Worm (Caenorhabditis elegans) whole organism, young adult: ENCODE data around the gene flap-1.

Experiments
- B0336.3 ChIP-seq: fragments of 200-800 bp; sonication (Bioruptor generic); IDR thresholded peaks from 2 replicates; pipeline ENCODE4 v1.3.6; 2022; ENCODE audit warnings: missing genetic modification characterization, missing compliant biosample characterization
- C17E4.6 ChIP-seq: fragments of 200-800 bp; sonication (Bioruptor generic); IDR thresholded peaks from 2 replicates; pipeline ENCODE4 v1.3.6; 2022; ENCODE audit warnings: missing genetic modification reagents, missing genetic modification characterization, missing compliant biosample characterization
- D2030.7 ChIP-seq: fragments of 200-800 bp; sonication (Bioruptor generic); IDR thresholded peaks from 2 replicates; pipeline ENCODE4 v1.3.6; 2022; ENCODE audit warnings: missing genetic modification reagents, missing genetic modification characterization, missing compliant biosample characterization
- F57C9.4 ChIP-seq: sonication (generic microtip); optimal IDR thresholded peaks from 2 replicates; lab custom pipeline; 2017; ENCODE audit warnings: mild to moderate bottlenecking, missing genetic modification characterization, missing compliant biosample characterization
- K11D2.4 ChIP-seq: fragments of 200-800 bp; sonication (Bioruptor generic); IDR thresholded peaks from 2 replicates; pipeline ENCODE4 v1.3.6; 2022; ENCODE audit warnings: missing genetic modification reagents, missing genetic modification characterization, missing compliant biosample characterization
- T07F8.4 ChIP-seq: sonication (generic microtip); optimal IDR thresholded peaks from 2 replicates; lab custom pipeline; 2016; ENCODE audit warnings: mild to moderate bottlenecking, missing genetic modification characterization, moderate library complexity, missing compliant biosample characterization
- aptf-2 ChIP-seq: fragments of 200-800 bp; sonication (Bioruptor generic); conservative IDR thresholded peaks from 2 replicates; pipeline ENCODE4 v1.3.6; 2022; ENCODE audit warnings: missing genetic modification reagents, missing genetic modification characterization, missing compliant biosample characterization
- attf-3 ChIP-seq: fragments of 200-800 bp; sonication (Bioruptor generic); conservative IDR thresholded peaks from 2 replicates; pipeline ENCODE4 v1.3.6; 2022; ENCODE audit warnings: missing genetic modification reagents, missing genetic modification characterization, missing compliant biosample characterization
- attf-5 ChIP-seq: fragments of 200-800 bp; sonication (Bioruptor generic); optimal IDR thresholded peaks from 2 replicates; lab custom pipeline; 2018; ENCODE audit warnings: mild to moderate bottlenecking, missing genetic modification characterization, missing compliant biosample characterization
- bed-1 ChIP-seq: fragments of 200-800 bp; sonication (Bioruptor generic); IDR thresholded peaks from 2 replicates; pipeline ENCODE4 v1.3.6; 2022; ENCODE audit warnings: missing genetic modification reagents, missing genetic modification characterization, missing compliant biosample characterization
- bed-2 ChIP-seq: fragments of 200-800 bp; sonication (Bioruptor generic); IDR thresholded peaks from 2 replicates; pipeline ENCODE4 v1.3.6; 2022; ENCODE audit warnings: missing genetic modification reagents, missing genetic modification characterization, missing compliant biosample characterization
- ccch-3 ChIP-seq: fragments of 200-800 bp; sonication (Bioruptor generic); optimal IDR thresholded peaks from 2 replicates; lab custom pipeline; 2018; ENCODE audit warnings: mild to moderate bottlenecking, missing genetic modification characterization, missing compliant biosample characterization
- ceh-27 ChIP-seq: fragments of 200-800 bp; sonication (Bioruptor generic); optimal IDR thresholded peaks from 2 replicates; lab custom pipeline; 2018; ENCODE audit warnings: mild to moderate bottlenecking, missing genetic modification characterization, moderate library complexity, missing compliant biosample characterization
- ceh-40 ChIP-seq: fragments of 200-800 bp; sonication (Bioruptor generic); IDR thresholded peaks from 2 replicates; pipeline ENCODE4 v1.3.6; 2022; ENCODE audit warnings: missing genetic modification characterization, missing compliant biosample characterization
- dpl-1 ChIP-seq: fragments of 150-350 bp; optimal IDR thresholded peaks from 2 replicates; lab custom pipeline; 2014; ENCODE audit warnings: missing biosample characterization, missing genetic modification reagents, missing genetic modification characterization
- egl-44 ChIP-seq: fragments of 200-800 bp; sonication (Bioruptor generic); IDR thresholded peaks from 2 replicates; pipeline ENCODE4 v1.3.6; 2022; ENCODE audit warnings: missing genetic modification reagents, missing genetic modification characterization, missing compliant biosample characterization
- ekl-4 ChIP-seq: fragments of 200-800 bp; sonication (Bioruptor generic); IDR thresholded peaks from 2 replicates; pipeline ENCODE4 v1.3.6; 2022; ENCODE audit warnings: missing genetic modification reagents, missing genetic modification characterization, missing compliant biosample characterization
- fkh-3 ChIP-seq: sonication (generic microtip); optimal IDR thresholded peaks from 2 replicates; lab custom pipeline; 2016; ENCODE audit warnings: mild to moderate bottlenecking, missing genetic modification characterization, missing compliant biosample characterization
- gei-17 ChIP-seq: fragments of 200-800 bp; sonication (Bioruptor generic); optimal IDR thresholded peaks from 2 replicates; lab custom pipeline; 2018; ENCODE audit warnings: mild to moderate bottlenecking, missing genetic modification characterization, missing compliant biosample characterization
- him-1 ChIP-seq: sonication (generic microtip); optimal IDR thresholded peaks from 2 replicates; lab custom pipeline; 2016; ENCODE audit warnings: missing genotype, missing genetic modification reagents, missing genetic modification characterization, missing compliant biosample characterization
- hmg-1.2 ChIP-seq: fragments of 200-800 bp; sonication (Bioruptor generic); IDR thresholded peaks from 2 replicates; pipeline ENCODE4 v1.3.6; 2022; ENCODE audit warnings: missing genetic modification reagents, missing genetic modification characterization, missing compliant biosample characterization
- hrde-1 ChIP-seq: sonication (generic microtip); optimal IDR thresholded peaks from 2 replicates; lab custom pipeline; 2016; ENCODE audit warnings: missing genetic modification characterization, mild to moderate bottlenecking, missing compliant biosample characterization, moderate library complexity, missing genotype, missing genetic modification reagents, borderline replicate concordance
- let-526 ChIP-seq: fragments of 200-800 bp; sonication (Bioruptor generic); IDR thresholded peaks from 2 replicates; pipeline ENCODE4 v1.3.6; 2022; ENCODE audit warnings: missing genetic modification reagents, missing genetic modification characterization, missing compliant biosample characterization
- lin-26 ChIP-seq: fragments of 200-800 bp; sonication (Bioruptor generic); IDR thresholded peaks from 2 replicates; pipeline ENCODE4 v1.3.6; 2022; ENCODE audit warnings: missing genetic modification reagents, missing genetic modification characterization, missing compliant biosample characterization
- lin-40 ChIP-seq: sonication (generic microtip); optimal IDR thresholded peaks from 2 replicates; lab custom pipeline; 2016; ENCODE audit warnings: missing genetic modification characterization, mild to moderate bottlenecking, missing compliant biosample characterization, missing genotype, missing genetic modification reagents
- lsl-1 ChIP-seq: fragments of 200-800 bp; sonication (Bioruptor generic); optimal IDR thresholded peaks from 2 replicates; lab custom pipeline; 2018; ENCODE audit warnings: mild to moderate bottlenecking, missing genetic modification characterization, moderate library complexity, missing compliant biosample characterization
- lsy-27 ChIP-seq: sonication (generic microtip); optimal IDR thresholded peaks from 2 replicates; lab custom pipeline; 2017; ENCODE audit warnings: missing genetic modification characterization, mild to moderate bottlenecking, missing compliant biosample characterization, antibody characterized with exemption, missing genotype, borderline replicate concordance; ENCODE audit not compliant: insufficient read depth
- madf-10 ChIP-seq: sonication (generic microtip); optimal IDR thresholded peaks from 2 replicates; lab custom pipeline; 2016; ENCODE audit warnings: mild to moderate bottlenecking, missing genetic modification characterization, missing compliant biosample characterization
- mxl-1 ChIP-seq: sonication (generic microtip); optimal IDR thresholded peaks from 2 replicates; lab custom pipeline; 2016; ENCODE audit warnings: missing genetic modification characterization, missing compliant biosample characterization
- nfyb-1 ChIP-seq: fragments of 200-800 bp; sonication (Bioruptor generic); IDR thresholded peaks from 2 replicates; pipeline ENCODE4 v1.3.6; 2022; ENCODE audit warnings: missing genetic modification reagents, missing genetic modification characterization, missing compliant biosample characterization
- nhr-179 ChIP-seq: sonication (generic microtip); optimal IDR thresholded peaks from 2 replicates; lab custom pipeline; 2016; ENCODE audit warnings: mild to moderate bottlenecking, missing genetic modification characterization, missing compliant biosample characterization
- nhr-27 ChIP-seq: fragments of 200-800 bp; sonication (Bioruptor generic); optimal IDR thresholded peaks from 2 replicates; lab custom pipeline; 2018; ENCODE audit warnings: mild to moderate bottlenecking, missing genetic modification characterization, moderate library complexity, missing compliant biosample characterization
- rcor-1 ChIP-seq: fragments of 200-800 bp; sonication (Bioruptor generic); IDR thresholded peaks from 2 replicates; pipeline ENCODE4 v1.3.6; 2022; ENCODE audit warnings: missing genetic modification reagents, missing genetic modification characterization, missing compliant biosample characterization
- repo-1 ChIP-seq: sonication (generic microtip); optimal IDR thresholded peaks from 2 replicates; lab custom pipeline; 2017; ENCODE audit warnings: mild to moderate bottlenecking, missing genetic modification characterization, missing compliant biosample characterization
- rpc-1 ChIP-seq, 2 experiments: fragments of 150-350 bp in 1 of 2; sonication (generic microtip) in 1 of 2; optimal IDR thresholded peaks; 2 replicates each; lab custom pipeline; 2014 to 2018; ENCODE audit warnings: missing biosample characterization in 1 of 2, missing genetic modification characterization in 1 of 2, missing genetic modification reagents in 1 of 2, missing genotype in 1 of 2
- snpc-1.1 ChIP-seq: sonication (generic microtip); optimal IDR thresholded peaks from 2 replicates; lab custom pipeline; 2017; ENCODE audit warnings: missing genetic modification characterization, mild to moderate bottlenecking, missing compliant biosample characterization, antibody characterized with exemption, moderate library complexity, missing genotype, missing genetic modification reagents; ENCODE audit not compliant: insufficient read depth
- snpc-3.4 ChIP-seq: sonication (generic microtip); optimal IDR thresholded peaks from 2 replicates; lab custom pipeline; 2017; ENCODE audit warnings: missing genetic modification characterization, mild to moderate bottlenecking, missing compliant biosample characterization, antibody characterized with exemption, moderate library complexity, missing genotype, missing genetic modification reagents
- snpc-4 ChIP-seq, 5 experiments: fragments of 150-350 bp in 1 of 5; sonication (generic microtip) in 4 of 5; optimal IDR thresholded peaks; 2 replicates each; lab custom pipeline; 2014 to 2018; ENCODE audit warnings: missing genetic modification characterization in 5 of 5, missing biosample characterization in 3 of 5, antibody characterized with exemption in 2 of 5, mild to moderate bottlenecking in 2 of 5, missing compliant biosample characterization in 2 of 5, missing genotype in 2 of 5, moderate library complexity in 2 of 5, missing genetic modification reagents in 1 of 5
- somi-1 ChIP-seq: fragments of 200-800 bp; sonication (Bioruptor generic); optimal IDR thresholded peaks from 2 replicates; lab custom pipeline; 2018; ENCODE audit warnings: mild to moderate bottlenecking, missing genetic modification characterization, missing compliant biosample characterization
- tlf-1 ChIP-seq: fragments of 200-800 bp; sonication (Bioruptor generic); optimal IDR thresholded peaks from 2 replicates; lab custom pipeline; 2018; ENCODE audit warnings: mild to moderate bottlenecking, missing genetic modification characterization, missing compliant biosample characterization
- unc-62 ChIP-seq: fragments of 150-350 bp; optimal IDR thresholded peaks from 2 replicates; lab custom pipeline; 2014; ENCODE audit warnings: missing biosample characterization, missing genetic modification reagents, missing genetic modification characterization
- xnd-1 ChIP-seq: sonication (generic microtip); optimal IDR thresholded peaks from 2 replicates; lab custom pipeline; 2016; ENCODE audit warnings: missing genotype, missing genetic modification reagents, missing genetic modification characterization, missing compliant biosample characterization
- zfh-2 ChIP-seq: fragments of 200-800 bp; sonication (Bioruptor generic); conservative IDR thresholded peaks from 2 replicates; pipeline ENCODE4 v1.3.6; 2022; ENCODE audit warnings: missing genetic modification reagents, missing genetic modification characterization, missing compliant biosample characterization
- ztf-18 ChIP-seq: sonication (generic microtip); optimal IDR thresholded peaks from 2 replicates; lab custom pipeline; 2016; ENCODE audit warnings: missing genotype, mild to moderate bottlenecking, missing genetic modification characterization, missing compliant biosample characterization
- ztf-26 ChIP-seq: sonication (generic microtip); optimal IDR thresholded peaks from 2 replicates; lab custom pipeline; 2017; ENCODE audit warnings: missing genetic modification characterization, missing compliant biosample characterization
- ztf-28 ChIP-seq: fragments of 200-800 bp; sonication (Bioruptor generic); IDR thresholded peaks from 2 replicates; pipeline ENCODE4 v1.3.6; 2022; ENCODE audit warnings: missing genetic modification reagents, missing genetic modification characterization, missing compliant biosample characterization
- ztf-3 ChIP-seq: fragments of 200-800 bp; sonication (Bioruptor generic); optimal IDR thresholded peaks from 2 replicates; lab custom pipeline; 2018; ENCODE audit warnings: mild to moderate bottlenecking, missing genetic modification characterization, missing compliant biosample characterization

flap-1 gene

DNA sequence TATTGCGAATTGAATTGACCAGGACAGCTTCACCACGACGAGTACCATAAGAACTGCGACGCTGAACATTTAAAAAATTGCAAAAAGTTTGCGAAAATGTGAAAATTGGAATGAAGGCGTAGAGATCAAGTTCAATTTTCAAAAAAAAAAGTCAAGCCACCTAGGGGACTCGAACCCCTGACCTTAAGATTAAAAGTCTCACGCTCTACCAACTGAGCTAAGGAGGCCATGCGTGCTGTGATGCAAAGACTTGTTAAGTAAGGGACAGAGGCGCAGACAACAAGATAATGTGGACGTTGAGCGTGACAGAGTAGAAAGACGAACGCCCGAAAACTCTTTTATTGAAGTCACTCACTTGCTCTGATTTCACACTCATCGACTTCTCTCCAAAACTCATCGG is 41.1 kb downstream of the flap-1 start (continued):
- TF ChIP-seq ccch-3 (GFP tag; lab: Kevin White, UChicago), result no peak
- peak; percentile 61 for TF ChIP-seq snpc-4 (GFP tag; optimal IDR thresholded peaks at IDR 0.05; lab: Kevin White, UChicago)
- peak in 1 of 4 experiments; percentile 54 for TF ChIP-seq snpc-4 (tag; optimal IDR thresholded peaks at IDR 0.05; lab: Kevin White, UChicago)
- TF ChIP-seq gei-17, result no peak
- no peak for TF ChIP-seq ceh-27 (GFP tag; lab: Kevin White, UChicago)
- peak; percentile 85 for TF ChIP-seq hrde-1 (tag; lab: Kevin White, UChicago)
- peak; percentile 51 for TF ChIP-seq fkh-3 (tag; lab: Kevin White, UChicago)
- 0 out of 2 replicates have a peak, but pooled peaks have one; percentile 30 for TF ChIP-seq aptf-2
- peak; percentile 43 for TF ChIP-seq him-1 (tag; lab: Kevin White, UChicago)
- TF ChIP-seq let-526 (GFP tag; lab: Robert Waterston, UW), result peak; percentile 71; the same call in 1 of the 2 replicates
- peak; percentile 81 for TF ChIP-seq snpc-3.4 (tag; lab: Kevin White, UChicago)
- no peak for TF ChIP-seq ztf-3 (GFP tag; lab: Kevin White, UChicago)
- TF ChIP-seq F57C9.4 (tag; lab: Kevin White, UChicago), result no peak
- TF ChIP-seq ekl-4 (GFP tag; lab: Robert Waterston, UW), result peak; percentile 64
- TF ChIP-seq dpl-1 (GFP tag; lab: Kevin White, UChicago), result no peak
- peak; percentile 73 for TF ChIP-seq ztf-28
- peak; percentile 64 for TF ChIP-seq attf-3
- TF ChIP-seq somi-1, result peak; percentile 26
- no peak for TF ChIP-seq B0336.3 (GFP tag; lab: Robert Waterston, UW)
- TF ChIP-seq attf-5, result peak; percentile 67
- TF ChIP-seq nhr-179 (tag; lab: Kevin White, UChicago), result no peak
- TF ChIP-seq unc-62 (GFP tag; lab: Kevin White, UChicago), result no peak
- peak; percentile 39 for TF ChIP-seq lsl-1 (GFP tag; lab: Kevin White, UChicago)
- TF ChIP-seq D2030.7, result peak; percentile 85
- TF ChIP-seq lin-40, result peak; percentile 21
- TF ChIP-seq repo-1 (tag; lab: Kevin White, UChicago), result peak; percentile 54
- TF ChIP-seq rcor-1 (GFP tag; lab: Robert Waterston, UW), result peak; percentile 76
- peak; percentile 70; the same call in 1 of the 2 replicates for TF ChIP-seq egl-44 (GFP tag; lab: Robert Waterston, UW)
- no peak for TF ChIP-seq zfh-2 (GFP tag; lab: Robert Waterston, UW)
- TF ChIP-seq nhr-27 (tag; lab: Kevin White, UChicago), result peak; percentile 40
- TF ChIP-seq T07F8.4 (tag; lab: Kevin White, UChicago), result no peak
- TF ChIP-seq tlf-1 (GFP tag; lab: Kevin White, UChicago), result peak; percentile 46
- peak; percentile 41 for TF ChIP-seq ztf-26 (tag; lab: Kevin White, UChicago)
- TF ChIP-seq bed-1 (GFP tag; lab: Robert Waterston, UW), result no peak
- TF ChIP-seq xnd-1 (tag; lab: Kevin White, UChicago), result no peak
- TF ChIP-seq rpc-1 (optimal IDR thresholded peaks at IDR 0.05; lab: Kevin White, UChicago), result peak; percentile 86
- TF ChIP-seq rpc-1 (tag; optimal IDR thresholded peaks at IDR 0.05; lab: Kevin White, UChicago), result peak; percentile 93
- TF ChIP-seq mxl-1, result peak; percentile 77
- peak; percentile 40 for TF ChIP-seq snpc-1.1 (tag; lab: Kevin White, UChicago)
- peak; percentile 57 for TF ChIP-seq madf-10 (tag; lab: Kevin White, UChicago)
- peak; percentile 96 for TF ChIP-seq lin-26 (GFP tag; lab: Robert Waterston, UW)
- TF ChIP-seq ztf-18, result peak; percentile 78
- no peak; the same call in 1 of the 2 replicates for TF ChIP-seq K11D2.4 (GFP tag; lab: Robert Waterston, UW)
- TF ChIP-seq nfyb-1, result peak; percentile 81
- peak; percentile 85 for TF ChIP-seq hmg-1.2
- no peak for TF ChIP-seq C17E4.6
- no peak for TF ChIP-seq bed-2
- 0 out of 2 replicates have a peak, but pooled peaks have one; percentile 62 for TF ChIP-seq ceh-40 (GFP tag; lab: Robert Waterston, UW)
- peak; percentile 64 for TF ChIP-seq lsy-27 (tag; lab: Kevin White, UChicago)
